Fruit fly (Drosophila melanogaster) whole organism, embryonic: Measurements from ENCODE around the gene CG33631.

ENCODE experiments used
- Adf1 ChIP-seq: fragments of 200-800 bp; sonication (Bioruptor generic); IDR thresholded peaks from 2 replicates; pipeline ENCODE4 v1.3.6; 2022; ENCODE audit warnings: missing biosample characterization, missing genetic modification characterization
- B-H1 ChIP-seq: fragments of 200-800 bp; sonication (Bioruptor generic); IDR thresholded peaks from 3 replicates; pipeline ENCODE4 v1.3.6; 2022; ENCODE audit warnings: missing biosample characterization, missing genetic modification characterization
- Bdp1 ChIP-seq: fragments of 200-800 bp; sonication (Bioruptor generic); optimal IDR thresholded peaks from 3 replicates; lab custom pipeline; 2016; ENCODE audit warnings: missing biosample characterization, missing genetic modification characterization
- CG10543 ChIP-seq: fragments of 200-800 bp; sonication (Bioruptor generic); optimal IDR thresholded peaks from 3 replicates; lab custom pipeline; 2017; ENCODE audit warnings: missing biosample characterization, mild to moderate bottlenecking, missing genetic modification characterization, moderate library complexity
- CG11560 ChIP-seq: fragments of 200-800 bp; sonication (Bioruptor generic); IDR thresholded peaks from 3 replicates; pipeline ENCODE4 v1.3.6; 2022; ENCODE audit warnings: missing biosample characterization, missing genetic modification characterization
- CG1529 ChIP-seq: fragments of 200-800 bp; sonication (Bioruptor generic); optimal IDR thresholded peaks from 3 replicates; lab custom pipeline; 2018; ENCODE audit warnings: missing biosample characterization, missing genetic modification characterization
- CG15601 ChIP-seq: fragments of 200-800 bp; sonication (Bioruptor generic); optimal IDR thresholded peaks from 3 replicates; lab custom pipeline; 2019; ENCODE audit warnings: missing biosample characterization, mild to moderate bottlenecking, missing genetic modification characterization, moderate library complexity
- CG17829 ChIP-seq: fragments of 200-800 bp; optimal IDR thresholded peaks from 2 replicates; lab custom pipeline; 2019; ENCODE audit warnings: missing biosample characterization, mild to moderate bottlenecking, missing genetic modification characterization, moderate library complexity
- CG17912 ChIP-seq: fragments of 200-800 bp; sonication (Bioruptor generic); optimal IDR thresholded peaks from 2 replicates; lab custom pipeline; 2018; ENCODE audit warnings: missing biosample characterization, mild to moderate bottlenecking, missing genetic modification characterization
- CG2116 ChIP-seq: fragments of 200-800 bp; sonication (Bioruptor generic); optimal IDR thresholded peaks from 3 replicates; lab custom pipeline; 2018; ENCODE audit warnings: missing biosample characterization, mild to moderate bottlenecking, missing genetic modification characterization
- CG31388 ChIP-seq: fragments of 200-800 bp; sonication (Bioruptor generic); optimal IDR thresholded peaks from 2 replicates; lab custom pipeline; 2016; ENCODE audit warnings: missing biosample characterization, missing genetic modification characterization
- CG32767 ChIP-seq: fragments of 200-800 bp; sonication (Bioruptor generic); IDR thresholded peaks from 2 replicates; pipeline ENCODE4 v1.3.6; 2022; ENCODE audit warnings: missing biosample characterization, missing genetic modification characterization
- CG33213 ChIP-seq: fragments of 200-800 bp; sonication (Bioruptor generic); optimal IDR thresholded peaks from 3 replicates; lab custom pipeline; 2016; ENCODE audit warnings: missing biosample characterization, missing genetic modification characterization
- CG3995 ChIP-seq: fragments of 200-800 bp; sonication (Bioruptor generic); optimal IDR thresholded peaks from 3 replicates; lab custom pipeline; 2016; ENCODE audit warnings: missing biosample characterization, missing genetic modification characterization
- CG4820 ChIP-seq: fragments of 200-800 bp; sonication (Bioruptor generic); optimal IDR thresholded peaks from 3 replicates; lab custom pipeline; 2016; ENCODE audit warnings: missing biosample characterization, missing genetic modification characterization
- CG5245 ChIP-seq: fragments of 200-800 bp; sonication (Bioruptor generic); optimal IDR thresholded peaks from 3 replicates; lab custom pipeline; 2016; ENCODE audit warnings: missing biosample characterization, missing genetic modification characterization
- CG6272 ChIP-seq: fragments of 200-800 bp; sonication (Bioruptor generic); IDR thresholded peaks from 2 replicates; pipeline ENCODE4 v1.3.6; 2022; ENCODE audit warnings: missing biosample characterization, missing genetic modification characterization
- CG8281 ChIP-seq: fragments of 200-800 bp; sonication (Bioruptor generic); optimal IDR thresholded peaks from 2 replicates; lab custom pipeline; 2018; ENCODE audit warnings: missing biosample characterization, mild to moderate bottlenecking, missing genetic modification characterization, moderate library complexity
- CG9437 ChIP-seq: fragments of 200-800 bp; sonication (Bioruptor generic); optimal IDR thresholded peaks from 2 replicates; lab custom pipeline; 2018; ENCODE audit warnings: missing biosample characterization, mild to moderate bottlenecking, missing genetic modification characterization
- CkIIα-i1 ChIP-seq: fragments of 200-800 bp; sonication (Bioruptor generic); IDR thresholded peaks from 2 replicates; pipeline ENCODE4 v1.3.6; 2022; ENCODE audit warnings: missing biosample characterization, missing genetic modification characterization
- Deaf1 ChIP-seq: fragments of 200-800 bp; optimal IDR thresholded peaks from 3 replicates; lab custom pipeline; 2019; ENCODE audit warnings: missing biosample characterization, mild to moderate bottlenecking, missing genetic modification characterization, moderate library complexity
- Dp ChIP-seq: fragments of 200-800 bp; sonication (Bioruptor generic); optimal IDR thresholded peaks from 2 replicates; lab custom pipeline; 2018; ENCODE audit warnings: missing biosample characterization, mild to moderate bottlenecking, missing genetic modification characterization, moderate library complexity
- NC2α ChIP-seq: fragments of 200-800 bp; sonication (Bioruptor generic); optimal IDR thresholded peaks from 2 replicates; lab custom pipeline; 2016; ENCODE audit warnings: missing biosample characterization, missing genetic modification characterization
- Oaz ChIP-seq: fragments of 200-800 bp; sonication (Bioruptor generic); IDR thresholded peaks from 2 replicates; pipeline ENCODE4 v1.3.6; 2022; ENCODE audit warnings: missing biosample characterization, missing genetic modification characterization
- Optix ChIP-seq: fragments of 200-800 bp; sonication (Bioruptor generic); IDR thresholded peaks from 3 replicates; pipeline ENCODE4 v1.3.6; 2022; ENCODE audit warnings: missing biosample characterization, missing genetic modification characterization
- Spps ChIP-seq: fragments of 200-800 bp; sonication (Bioruptor generic); optimal IDR thresholded peaks from 2 replicates; lab custom pipeline; 2018; ENCODE audit warnings: missing biosample characterization, mild to moderate bottlenecking, missing genetic modification characterization
- Trl ChIP-seq, 3 experiments: fragments of >200 bp in 2 of 3; fragments of 200-800 bp in 1 of 3; sonication (Bioruptor generic) in 1 of 3; optimal IDR thresholded peaks; 2 replicates in 1 of 3; 3 replicates in 2 of 3; lab custom pipeline; 2016 to 2017; ENCODE audit warnings: missing biosample characterization in 1 of 3, missing genetic modification characterization in 1 of 3
- az2 ChIP-seq: fragments of 200-800 bp; sonication (Bioruptor generic); optimal IDR thresholded peaks from 3 replicates; lab custom pipeline; 2016; ENCODE audit warnings: missing biosample characterization, missing genetic modification characterization
- cad ChIP-seq: fragments of >200 bp; optimal IDR thresholded peaks from 2 replicates; lab custom pipeline; 2017; ENCODE audit warnings: missing biosample characterization, missing genetic modification characterization
- cg ChIP-seq: fragments of 200-800 bp; sonication (Bioruptor generic); optimal IDR thresholded peaks from 3 replicates; lab custom pipeline; 2019; ENCODE audit warnings: missing biosample characterization, mild to moderate bottlenecking, missing genetic modification characterization, moderate library complexity
- chinmo ChIP-seq: fragments of 200-800 bp; sonication (Bioruptor generic); IDR thresholded peaks from 4 replicates; pipeline ENCODE4 v1.3.6; 2022; ENCODE audit warnings: missing biosample characterization, missing genetic modification characterization; ENCODE audit not compliant: partially characterized antibody
- croc ChIP-seq: fragments of 200-800 bp; sonication (Bioruptor generic); conservative IDR thresholded peaks from 3 replicates; pipeline ENCODE4 v1.3.6; 2022; ENCODE audit warnings: missing biosample characterization, missing genetic modification characterization
- crol ChIP-seq: fragments of 200-800 bp; sonication (Bioruptor generic); IDR thresholded peaks from 2 replicates; pipeline ENCODE4 v1.3.6; 2022; ENCODE audit warnings: missing biosample characterization, missing genetic modification characterization
- dati ChIP-seq: fragments of 200-800 bp; sonication (Bioruptor generic); IDR thresholded peaks from 2 replicates; pipeline ENCODE4 v1.3.6; 2022; ENCODE audit warnings: missing biosample characterization, missing genetic modification characterization
- dpn ChIP-seq, 2 experiments: fragments of 200-800 bp; sonication (Bioruptor generic); optimal IDR thresholded peaks; 3 replicates each; lab custom pipeline; 2016; ENCODE audit warnings: missing biosample characterization in 2 of 2, missing genetic modification characterization in 2 of 2
- fd64A ChIP-seq: fragments of 200-800 bp; sonication (Bioruptor generic); optimal IDR thresholded peaks from 3 replicates; lab custom pipeline; 2018; ENCODE audit warnings: missing biosample characterization, mild to moderate bottlenecking, missing genetic modification characterization
- ftz-f1 ChIP-seq: fragments of 200-800 bp; sonication (Bioruptor generic); optimal IDR thresholded peaks from 2 replicates; lab custom pipeline; 2016; ENCODE audit warnings: missing biosample characterization, missing genetic modification characterization
- grn ChIP-seq: fragments of 200-800 bp; sonication (Bioruptor generic); optimal IDR thresholded peaks from 3 replicates; lab custom pipeline; 2017; ENCODE audit warnings: missing biosample characterization, missing genetic modification characterization
- jing ChIP-seq: fragments of 200-800 bp; sonication (Bioruptor generic); optimal IDR thresholded peaks from 2 replicates; lab custom pipeline; 2018; ENCODE audit warnings: missing biosample characterization, mild to moderate bottlenecking, missing genetic modification characterization
- jumu ChIP-seq: fragments of 200-800 bp; sonication (Bioruptor generic); optimal IDR thresholded peaks from 3 replicates; lab custom pipeline; 2016; ENCODE audit warnings: missing biosample characterization, missing genetic modification characterization
- lilli ChIP-seq: fragments of 200-800 bp; sonication (Bioruptor generic); optimal IDR thresholded peaks from 3 replicates; lab custom pipeline; 2016; ENCODE audit warnings: missing biosample characterization, missing genetic modification characterization
- nau ChIP-seq: fragments of 200-800 bp; sonication (Bioruptor generic); optimal IDR thresholded peaks from 3 replicates; lab custom pipeline; 2017; ENCODE audit warnings: missing biosample characterization, mild to moderate bottlenecking, missing genetic modification characterization, missing genetic modification reagents
- nom ChIP-seq: fragments of 200-800 bp; sonication (Bioruptor generic); optimal IDR thresholded peaks from 2 replicates; lab custom pipeline; 2017; ENCODE audit warnings: missing biosample characterization, missing genetic modification characterization, mild to moderate bottlenecking, moderate library complexity, missing genetic modification reagents
- oc ChIP-seq: fragments of 200-800 bp; sonication (Bioruptor generic); optimal IDR thresholded peaks from 2 replicates; lab custom pipeline; 2018; ENCODE audit warnings: missing biosample characterization, mild to moderate bottlenecking, missing genetic modification characterization, moderate library complexity
- pan ChIP-seq, 4 experiments: fragments of >200 bp in 3 of 4; fragments of 200-800 bp in 1 of 4; sonication (Bioruptor generic) in 1 of 4; optimal IDR thresholded peaks in 3 of 4; IDR thresholded peaks in 1 of 4; 2 replicates each; pipeline versions ENCODE4 v1.3.6 to Lab custom; 2017 to 2022; ENCODE audit warnings: missing biosample characterization in 2 of 4, missing genetic modification characterization in 2 of 4, mixed read lengths in 1 of 4
- sr ChIP-seq: fragments of 200-800 bp; sonication (Bioruptor generic); IDR thresholded peaks from 3 replicates; pipeline ENCODE4 v1.3.6; 2022; ENCODE audit warnings: missing biosample characterization, missing genetic modification characterization
- trh ChIP-seq: fragments of 200-800 bp; sonication (Bioruptor generic); optimal IDR thresholded peaks from 2 replicates; lab custom pipeline; 2016; ENCODE audit warnings: missing biosample characterization, missing genetic modification characterization
- vnd ChIP-seq: fragments of 200-800 bp; sonication (Bioruptor generic); IDR thresholded peaks from 3 replicates; pipeline ENCODE4 v1.3.6; 2022; ENCODE audit warnings: missing biosample characterization, missing genetic modification characterization; ENCODE audit not compliant: partially characterized antibody
- vvl ChIP-seq: fragments of 200-800 bp; sonication (Bioruptor generic); IDR thresholded peaks from 2 replicates; pipeline ENCODE4 v1.3.6; 2022; ENCODE audit warnings: missing biosample characterization, missing genetic modification characterization
- zen ChIP-seq: fragments of 200-800 bp; sonication (Bioruptor generic); optimal IDR thresholded peaks from 3 replicates; lab custom pipeline; 2018; ENCODE audit warnings: missing biosample characterization, mild to moderate bottlenecking, missing genetic modification characterization, moderate library complexity

The CG33631 gene

dm6 chr3R:10083077-10083476 lies 19.3 kb downstream of the CG33631 start:
- 0 out of 3 replicates have a peak, but pooled peaks have one; percentile 1 for TF ChIP-seq croc
- TF ChIP-seq cad (GFP tag; lab: Kevin White, UChicago), result no peak
- TF ChIP-seq Trl (optimal IDR thresholded peaks at IDR 0.05; lab: Kevin White, UChicago), result peak in 1 of 2 experiments; percentile 14
- TF ChIP-seq Trl (GFP tag; optimal IDR thresholded peaks at IDR 0.05; lab: Kevin White, UChicago), result no peak
- TF ChIP-seq Deaf1 (tag; lab: Kevin White, UChicago), result peak; percentile 84
- TF ChIP-seq CG32767 (GFP tag; lab: Robert Waterston, UW), result no peak
- TF ChIP-seq nau (GFP tag; lab: Kevin White, UChicago), result no peak

dm6 chr3R:10084179-10084647 lies 20.4 kb downstream of the CG33631 start:
- TF ChIP-seq jing (no peak), Oaz (no peak), CG11560 (tag; lab: Robert Waterston, UW) (no peak), CG17829 (tag; lab: Kevin White, UChicago) (no peak), CG2116 (GFP tag; lab: Kevin White, UChicago) (no peak), sr (GFP tag; lab: Robert Waterston, UW) (no peak), Optix (0 out of 3 replicates have a peak, but pooled peaks have one; percentile 34), Trl (optimal IDR thresholded peaks at IDR 0.05; lab: Kevin White, UChicago) (peak; percentile 46 to 68), Trl (GFP tag; optimal IDR thresholded peaks at IDR 0.05; lab: Kevin White, UChicago) (no peak), CG8281 (no peak), Bdp1 (no peak), nom (GFP tag; lab: Kevin White, UChicago) (peak; percentile 29), CG33213 (GFP tag; lab: Kevin White, UChicago) (no peak), ftz-f1 (GFP tag; lab: Kevin White, UChicago) (peak; percentile 68), vvl (GFP tag; lab: Robert Waterston, UW) (no peak), az2 (no peak), chinmo (GFP tag; lab: Robert Waterston, UW) (0 out of 4 replicates have a peak, but pooled peaks have one; percentile 51), dpn (GFP tag; optimal IDR thresholded peaks at IDR 0.05; lab: Kevin White, UChicago) (no peak), jumu (GFP tag; lab: Kevin White, UChicago) (no peak), cg (GFP tag; lab: Kevin White, UChicago) (no peak), CG3995 (no peak), dati (no peak), CG5245 (GFP tag; lab: Kevin White, UChicago) (no peak), NC2α (no peak), CG31388 (GFP tag; lab: Kevin White, UChicago) (no peak), CkIIα-i1 (GFP tag; lab: Robert Waterston, UW) (no peak), CG4820 (GFP tag; lab: Kevin White, UChicago) (no peak), crol (GFP tag; lab: Robert Waterston, UW) (0 out of 2 replicates have a peak, but pooled peaks have one; percentile 28), Adf1 (peak; percentile 89), CG6272 (no peak), vnd (GFP tag; lab: Robert Waterston, UW) (no peak), lilli (GFP tag; lab: Kevin White, UChicago) (no peak), CG15601 (tag; lab: Kevin White, UChicago) (peak; percentile 72), oc (tag; lab: Kevin White, UChicago) (no peak)

- TF ChIP-seq B-H1 (GFP tag; lab: Robert Waterston, UW) (no peak), Spps (tag; lab: Kevin White, UChicago) (no peak), fd64A (no peak), CG1529 (GFP tag; lab: Kevin White, UChicago) (no peak), CG9437 (GFP tag; lab: Kevin White, UChicago) (no peak), zen (no peak), Dp (GFP tag; lab: Kevin White, UChicago) (no peak), CG10543 (GFP tag; lab: Kevin White, UChicago) (no peak), lilli (GFP tag; lab: Kevin White, UChicago) (peak; percentile 79), CG17912 (GFP tag; lab: Kevin White, UChicago) (no peak), pan (optimal IDR thresholded peaks at IDR 0.05; lab: Kevin White, UChicago) (no peak), pan (GFP tag; optimal IDR thresholded peaks at IDR 0.05 in 1 of 2, IDR thresholded peaks at IDR 0.05 in 1 of 2) (peak in 1 of 2 experiments; percentile 61), grn (GFP tag; lab: Kevin White, UChicago) (no peak), trh (GFP tag; lab: Kevin White, UChicago) (no peak), Bdp1 (no peak)
These were observed 21.1 kb downstream of the CG33631 start for dm6 chr3R:10084914-10085313.
